Fruit fly (Drosophila melanogaster) whole organism: ENCODE data around the gene Golgin104.

ENCODE experiments used
- CG8478 ChIP-seq: fragments of >200 bp; optimal IDR thresholded peaks from 2 replicates; lab custom pipeline; 2018; ENCODE audit warnings: inconsistent platforms
- Dll ChIP-seq: fragments of >200 bp; optimal IDR thresholded peaks from 2 replicates; lab custom pipeline; 2017
- EcR ChIP-seq, 2 experiments: fragments of >200 bp; optimal IDR thresholded peaks; 2 replicates each; lab custom pipeline; 2017; ENCODE audit warnings: missing biosample characterization in 2 of 2, missing genetic modification characterization in 2 of 2, missing genetic modification reagents in 2 of 2
- pan ChIP-seq: fragments of >200 bp; optimal IDR thresholded peaks from 2 replicates; lab custom pipeline; 2017
- psq ChIP-seq: fragments of >200 bp; optimal IDR thresholded peaks from 2 replicates; lab custom pipeline; 2017
- usp ChIP-seq: fragments of >200 bp; optimal IDR thresholded peaks from 2 replicates; lab custom pipeline; 2017; ENCODE audit warnings: missing biosample characterization, missing genetic modification characterization, mixed read lengths

- no peak for TF ChIP-seq usp (GFP tag; lab: Kevin White, UChicago)
- TF ChIP-seq psq (lab: Kevin White, UChicago): no peak
- TF ChIP-seq EcR (GFP tag; optimal IDR thresholded peaks at IDR 0.05; lab: Kevin White, UChicago): no peak
- TF ChIP-seq pan (lab: Kevin White, UChicago): no peak
- no peak for TF ChIP-seq CG8478 (lab: Kevin White, UChicago)
- no peak for TF ChIP-seq Dll (lab: Kevin White, UChicago)
Observed at dm6 chr3L:16339463-16339862, 12.3 kb downstream of the Golgin104 start.
